Worm (Caenorhabditis elegans) whole organism, L4 larva: ENCODE data around the gene tomm-70.
A peak's percentile ranks its signal among the peaks of the same experiment; 100 is the strongest.

Experiments used
- D1046.2 ChIP-seq: fragments of 200-800 bp; sonication (Bioruptor generic); IDR thresholded peaks from 2 replicates; pipeline ENCODE4 v1.3.6; 2022; ENCODE audit warnings: missing genetic modification characterization, missing compliant biosample characterization
- F10B5.3 ChIP-seq: sonication (generic microtip); optimal IDR thresholded peaks from 2 replicates; lab custom pipeline; 2016; ENCODE audit warnings: mild to moderate bottlenecking, missing genetic modification characterization, missing compliant biosample characterization
- R02D3.7 ChIP-seq: fragments of 150-350 bp; sonication (generic microtip); optimal IDR thresholded peaks from 3 replicates; lab custom pipeline; 2014; ENCODE audit warnings: missing biosample characterization, missing genetic modification characterization
- T20F7.1 ChIP-seq: fragments of 200-800 bp; sonication (Bioruptor generic); optimal IDR thresholded peaks from 2 replicates; lab custom pipeline; 2018; ENCODE audit warnings: mild to moderate bottlenecking, missing genetic modification characterization, missing compliant biosample characterization
- Y48G9A.11 ChIP-seq: fragments of 200-800 bp; sonication (Bioruptor generic); IDR thresholded peaks from 2 replicates; pipeline ENCODE4 v1.3.6; 2022; ENCODE audit warnings: missing genetic modification reagents, missing genetic modification characterization, missing compliant biosample characterization
- Y5F2A.4 ChIP-seq: fragments of 200-800 bp; sonication (Bioruptor generic); optimal IDR thresholded peaks from 2 replicates; lab custom pipeline; 2018; ENCODE audit warnings: mild to moderate bottlenecking, missing genetic modification characterization, missing compliant biosample characterization
- aha-1 ChIP-seq: fragments of 150-350 bp; peaks from one replicate; lab custom pipeline; 2014; ENCODE audit warnings: missing biosample characterization, missing genetic modification characterization
- aly-2 ChIP-seq: sonication (generic microtip); optimal IDR thresholded peaks from 2 replicates; lab custom pipeline; 2018; ENCODE audit warnings: missing biosample characterization, missing genetic modification characterization
- attf-4 ChIP-seq: sonication (generic microtip); optimal IDR thresholded peaks from 3 replicates; lab custom pipeline; 2017; ENCODE audit warnings: missing biosample characterization, missing genetic modification characterization
- ceh-32 ChIP-seq: sonication (generic microtip); optimal IDR thresholded peaks from 2 replicates; lab custom pipeline; 2016; ENCODE audit warnings: mild to moderate bottlenecking, missing genetic modification characterization, missing compliant biosample characterization; ENCODE audit not compliant: poor library complexity
- ces-1 ChIP-seq: fragments of 150-350 bp; sonication (generic microtip); optimal IDR thresholded peaks from 4 replicates; lab custom pipeline; 2014; ENCODE audit warnings: missing biosample characterization, missing genetic modification reagents, missing genetic modification characterization
- cey-2 ChIP-seq: sonication (generic microtip); optimal IDR thresholded peaks from 3 replicates; lab custom pipeline; 2017; ENCODE audit warnings: missing genetic modification characterization, mild to moderate bottlenecking, missing compliant biosample characterization, antibody characterized with exemption, borderline replicate concordance; ENCODE audit not compliant: insufficient read depth
- daf-16 ChIP-seq, 3 experiments: sonication (generic microtip); optimal IDR thresholded peaks; 2 replicates each; lab custom pipeline; 2016 to 2017; ENCODE audit warnings: missing genetic modification characterization in 3 of 3, missing genetic modification reagents in 3 of 3, mild to moderate bottlenecking in 2 of 3, missing compliant biosample characterization in 2 of 3, missing biosample characterization in 1 of 3, moderate library complexity in 1 of 3
- dmd-6 ChIP-seq: fragments of 200-800 bp; sonication (Bioruptor generic); IDR thresholded peaks from 2 replicates; pipeline ENCODE4 v1.3.6; 2022; ENCODE audit warnings: missing genetic modification reagents, missing genetic modification characterization, missing compliant biosample characterization
- dmd-8 ChIP-seq: fragments of 200-800 bp; sonication (Bioruptor generic); IDR thresholded peaks from 2 replicates; pipeline ENCODE4 v1.3.6; 2022; ENCODE audit warnings: missing genetic modification characterization, missing compliant biosample characterization
- duxl-1 ChIP-seq: sonication (generic microtip); optimal IDR thresholded peaks from 2 replicates; lab custom pipeline; 2016; ENCODE audit warnings: mild to moderate bottlenecking, missing genetic modification characterization, moderate library complexity, missing compliant biosample characterization; ENCODE audit not compliant: poor library complexity
- dve-1 ChIP-seq: sonication (generic microtip); optimal IDR thresholded peaks from 2 replicates; lab custom pipeline; 2017; ENCODE audit warnings: antibody characterized with exemption, mild to moderate bottlenecking, missing genetic modification characterization, missing compliant biosample characterization; ENCODE audit not compliant: insufficient read depth
- egl-43 ChIP-seq: fragments of 200-800 bp; sonication (Bioruptor generic); IDR thresholded peaks from 2 replicates; pipeline ENCODE4 v1.3.6; 2022; ENCODE audit warnings: missing genetic modification reagents, missing genetic modification characterization, missing compliant biosample characterization
- lin-1 ChIP-seq: fragments of 200-800 bp; sonication (Bioruptor generic); IDR thresholded peaks from 2 replicates; pipeline ENCODE4 v1.3.6; 2022; ENCODE audit warnings: missing genetic modification reagents, missing genetic modification characterization, missing compliant biosample characterization
- lin-38 ChIP-seq: fragments of 200-800 bp; sonication (Bioruptor generic); IDR thresholded peaks from 2 replicates; pipeline ENCODE4 v1.3.6; 2022; ENCODE audit warnings: missing genetic modification reagents, missing genetic modification characterization, missing compliant biosample characterization
- lir-3 ChIP-seq: sonication (generic microtip); optimal IDR thresholded peaks from 2 replicates; lab custom pipeline; 2016; ENCODE audit warnings: mild to moderate bottlenecking, missing genetic modification characterization, missing compliant biosample characterization
- lsy-2 ChIP-seq, 2 experiments: fragments of 150-350 bp in 1 of 2; sonication (generic microtip) in 1 of 2; optimal IDR thresholded peaks; 2 replicates each; lab custom pipeline; 2014 to 2017; ENCODE audit warnings: missing biosample characterization in 2 of 2, missing genetic modification characterization in 2 of 2
- madf-9 ChIP-seq: fragments of 200-800 bp; sonication (Bioruptor generic); conservative IDR thresholded peaks from 2 replicates; pipeline ENCODE4 v1.3.6; 2022; ENCODE audit warnings: missing genetic modification reagents, missing genetic modification characterization, missing compliant biosample characterization
- mep-1 ChIP-seq: fragments of 150-350 bp; sonication (generic microtip); optimal IDR thresholded peaks from 3 replicates; lab custom pipeline; 2014; ENCODE audit warnings: missing biosample characterization, missing genetic modification characterization
- mes-2 ChIP-seq: sonication (generic microtip); optimal IDR thresholded peaks from 2 replicates; lab custom pipeline; 2016; ENCODE audit warnings: missing genotype, mild to moderate bottlenecking, missing genetic modification characterization, missing compliant biosample characterization; ENCODE audit not compliant: poor library complexity, severe bottlenecking
- mxl-3 ChIP-seq: fragments of 200-800 bp; sonication (Bioruptor generic); optimal IDR thresholded peaks from 2 replicates; lab custom pipeline; 2018; ENCODE audit warnings: mild to moderate bottlenecking, missing genetic modification characterization, missing compliant biosample characterization
- nhr-102 ChIP-seq: sonication (generic microtip); optimal IDR thresholded peaks from 2 replicates; lab custom pipeline; 2016; ENCODE audit warnings: mild to moderate bottlenecking, missing genetic modification characterization, moderate library complexity, missing compliant biosample characterization
- nhr-237 ChIP-seq: sonication (generic microtip); optimal IDR thresholded peaks from 2 replicates; lab custom pipeline; 2017; ENCODE audit warnings: missing biosample characterization, missing genetic modification characterization
- nhr-25 ChIP-seq: sonication (generic microtip); optimal IDR thresholded peaks from 2 replicates; lab custom pipeline; 2017; ENCODE audit warnings: missing genetic modification characterization, mild to moderate bottlenecking, missing compliant biosample characterization, antibody characterized with exemption, moderate library complexity, borderline replicate concordance; ENCODE audit not compliant: insufficient read depth
- nhr-28 ChIP-seq: fragments of 150-350 bp; optimal IDR thresholded peaks from 2 replicates; lab custom pipeline; 2014; ENCODE audit warnings: missing biosample characterization, missing genetic modification characterization
- nhr-48 ChIP-seq: sonication (generic microtip); optimal IDR thresholded peaks from 2 replicates; lab custom pipeline; 2016; ENCODE audit warnings: mild to moderate bottlenecking, missing genetic modification characterization, missing compliant biosample characterization
- nhr-6 ChIP-seq: fragments of 150-350 bp; optimal IDR thresholded peaks from 2 replicates; lab custom pipeline; 2014; ENCODE audit warnings: missing biosample characterization, missing genetic modification characterization
- nhr-77 ChIP-seq: fragments of 150-350 bp; optimal IDR thresholded peaks from 2 replicates; lab custom pipeline; 2014; ENCODE audit warnings: missing biosample characterization, missing genetic modification characterization
- pqm-1 ChIP-seq: sonication (generic microtip); optimal IDR thresholded peaks from 2 replicates; lab custom pipeline; 2017; ENCODE audit warnings: missing biosample characterization, missing genetic modification characterization
- saeg-2 ChIP-seq: fragments of 200-800 bp; sonication (Bioruptor generic); IDR thresholded peaks from 2 replicates; pipeline ENCODE4 v1.3.6; 2022; ENCODE audit warnings: missing genetic modification reagents, missing genetic modification characterization, missing compliant biosample characterization
- sdz-12 ChIP-seq: fragments of 200-800 bp; sonication (Bioruptor generic); optimal IDR thresholded peaks from 2 replicates; lab custom pipeline; 2018; ENCODE audit warnings: mild to moderate bottlenecking, missing genetic modification characterization, missing compliant biosample characterization
- set-16 ChIP-seq: fragments of 200-800 bp; sonication (Bioruptor generic); IDR thresholded peaks from 2 replicates; pipeline ENCODE4 v1.3.6; 2022; ENCODE audit warnings: missing genetic modification reagents, missing genetic modification characterization, missing compliant biosample characterization
- tag-97 ChIP-seq: fragments of 200-800 bp; sonication (Bioruptor generic); IDR thresholded peaks from 2 replicates; pipeline ENCODE4 v1.3.6; 2022; ENCODE audit warnings: missing genetic modification characterization, missing compliant biosample characterization
- unc-130 ChIP-seq: sonication (generic microtip); optimal IDR thresholded peaks from 2 replicates; lab custom pipeline; 2016; ENCODE audit warnings: missing genetic modification reagents, missing genetic modification characterization, missing compliant biosample characterization
- unc-39 ChIP-seq: sonication (generic microtip); optimal IDR thresholded peaks from 2 replicates; lab custom pipeline; 2017; ENCODE audit warnings: missing biosample characterization, missing genetic modification characterization
- zfp-2 ChIP-seq: sonication (generic microtip); optimal IDR thresholded peaks from 2 replicates; lab custom pipeline; 2016; ENCODE audit warnings: mild to moderate bottlenecking, missing genetic modification characterization, missing compliant biosample characterization
- zfp-3 ChIP-seq: fragments of 200-800 bp; sonication (Bioruptor generic); conservative IDR thresholded peaks from 2 replicates; pipeline ENCODE4 v1.3.6; 2022; ENCODE audit warnings: missing genetic modification reagents, missing genetic modification characterization, missing compliant biosample characterization

Gene tomm-70

ce11 chrIII:8719105-8719504, 35.4 kb downstream of the tomm-70 start:
- no peak for TF ChIP-seq R02D3.7 (tag; lab: Kevin White, UChicago)
- peak; percentile 93 for TF ChIP-seq nhr-28 (tag; lab: Kevin White, UChicago)
- no peak for TF ChIP-seq dmd-6 (GFP tag; lab: Robert Waterston, UW)
- TF ChIP-seq unc-39, result no peak
- no peak for TF ChIP-seq lin-38
- no peak for TF ChIP-seq cey-2 (tag; lab: Kevin White, UChicago)
- no peak for TF ChIP-seq saeg-2
- TF ChIP-seq F10B5.3 (tag; lab: Kevin White, UChicago), result no peak
- TF ChIP-seq, all 104 proteins: peak for 1

- TF ChIP-seq aly-2, result no peak
- TF ChIP-seq Y5F2A.4 (GFP tag; lab: Kevin White, UChicago), result no peak
- TF ChIP-seq dmd-8 (GFP tag; lab: Robert Waterston, UW), result no peak
- TF ChIP-seq nhr-77 (tag; lab: Kevin White, UChicago), result peak; percentile 19
- TF ChIP-seq lir-3 (tag; lab: Kevin White, UChicago), result no peak
- TF ChIP-seq nhr-237 (tag; lab: Kevin White, UChicago), result no peak
- TF ChIP-seq zfp-2 (tag; lab: Kevin White, UChicago), result no peak
- TF ChIP-seq egl-43 (GFP tag; lab: Robert Waterston, UW), result no peak
- peak; percentile 47 for TF ChIP-seq T20F7.1
- no peak for TF ChIP-seq mep-1 (tag; lab: Kevin White, UChicago)
- peak; percentile 9 for TF ChIP-seq aha-1
- TF ChIP-seq pqm-1 (tag; lab: Kevin White, UChicago), result peak; percentile 67
- TF ChIP-seq tag-97, result no peak
- TF ChIP-seq duxl-1, result no peak
- no peak for TF ChIP-seq daf-16 (GFP tag; optimal IDR thresholded peaks at IDR 0.05; lab: Kevin White, UChicago)
- TF ChIP-seq daf-16 (tag; optimal IDR thresholded peaks at IDR 0.05; lab: Kevin White, UChicago), result peak; percentile 72
- no peak for TF ChIP-seq nhr-102 (tag; lab: Kevin White, UChicago)
- no peak for TF ChIP-seq D1046.2 (GFP tag; lab: Robert Waterston, UW)
- no peak for TF ChIP-seq nhr-6 (tag; lab: Kevin White, UChicago)
- TF ChIP-seq lin-1 (GFP tag; lab: Robert Waterston, UW), result no peak
- TF ChIP-seq nhr-25 (tag; lab: Kevin White, UChicago), result no peak
- no peak for TF ChIP-seq nhr-48 (tag; lab: Kevin White, UChicago)
- no peak for TF ChIP-seq set-16 (GFP tag; lab: Robert Waterston, UW)
- TF ChIP-seq madf-9 (GFP tag; lab: Robert Waterston, UW), result no peak
- peak; percentile 49 for TF ChIP-seq dve-1 (tag; lab: Kevin White, UChicago)
- no peak for TF ChIP-seq attf-4 (tag; lab: Kevin White, UChicago)
- no peak for TF ChIP-seq ceh-32 (tag; lab: Kevin White, UChicago)
- no peak for TF ChIP-seq zfp-3
- no peak for TF ChIP-seq unc-130 (GFP tag; lab: Kevin White, UChicago)
Measured at ce11 chrIII:8718592-8718991, 36.0 kb downstream of the tomm-70 start.

- TF ChIP-seq daf-16 (GFP tag; optimal IDR thresholded peaks at IDR 0.05; lab: Kevin White, UChicago) (no peak), daf-16 (tag; optimal IDR thresholded peaks at IDR 0.05; lab: Kevin White, UChicago) (peak; percentile 14), ces-1 (GFP tag; lab: Kevin White, UChicago) (no peak), sdz-12 (GFP tag; lab: Kevin White, UChicago) (no peak), unc-130 (GFP tag; lab: Kevin White, UChicago) (no peak), lsy-2 (tag; optimal IDR thresholded peaks at IDR 0.05; lab: Kevin White, UChicago) (peak in 1 of 2 experiments; percentile 51), dve-1 (tag; lab: Kevin White, UChicago) (peak; percentile 14), tag-97 (no peak), T20F7.1 (peak; percentile 95), mxl-3 (GFP tag; lab: Kevin White, UChicago) (no peak), Y48G9A.11 (GFP tag; lab: Robert Waterston, UW) (peak; percentile 96), nhr-28 (tag; lab: Kevin White, UChicago) (no peak), mes-2 (tag; lab: Kevin White, UChicago) (peak; percentile 44)
Measured at ce11 chrIII:8717231-8717694, 37.3 kb downstream of the tomm-70 start, which contains the start of gene mrpl-11. Gene mrpl-11 (plus strand): TSS chrIII:8717644.
